Fruit fly (Drosophila melanogaster) whole organism, embryonic: ENCODE data around the gene CG15412.

Source experiments
- CG10654 ChIP-seq: fragments of 200-800 bp; sonication (Bioruptor generic); optimal IDR thresholded peaks from 2 replicates; lab custom pipeline; 2016; ENCODE audit warnings: missing biosample characterization, missing genetic modification characterization
- CG11560 ChIP-seq: fragments of 200-800 bp; sonication (Bioruptor generic); IDR thresholded peaks from 3 replicates; pipeline ENCODE4 v1.3.6; 2022; ENCODE audit warnings: missing biosample characterization, missing genetic modification characterization
- CG1233 ChIP-seq: fragments of 200-800 bp; sonication (Bioruptor generic); optimal IDR thresholded peaks from 4 replicates; lab custom pipeline; 2018; ENCODE audit warnings: missing biosample characterization, mild to moderate bottlenecking, missing genetic modification characterization
- CG12769 ChIP-seq: fragments of 200-800 bp; sonication (Bioruptor generic); optimal IDR thresholded peaks from 2 replicates; lab custom pipeline; 2019; ENCODE audit warnings: missing biosample characterization, mild to moderate bottlenecking, missing genetic modification characterization, moderate library complexity
- CG15601 ChIP-seq: fragments of 200-800 bp; sonication (Bioruptor generic); optimal IDR thresholded peaks from 3 replicates; lab custom pipeline; 2019; ENCODE audit warnings: missing biosample characterization, mild to moderate bottlenecking, missing genetic modification characterization, moderate library complexity
- CG17328 ChIP-seq: fragments of 200-800 bp; sonication (Bioruptor generic); IDR thresholded peaks from 2 replicates; pipeline ENCODE4 v1.3.6; 2022; ENCODE audit warnings: missing biosample characterization, missing genetic modification characterization
- CG17361 ChIP-seq: fragments of 200-800 bp; sonication (Bioruptor generic); IDR thresholded peaks from 3 replicates; pipeline ENCODE4 v1.3.6; 2022; ENCODE audit warnings: missing biosample characterization, missing genetic modification characterization
- CG31365 ChIP-seq: fragments of 200-800 bp; sonication (Bioruptor generic); optimal IDR thresholded peaks from 2 replicates; lab custom pipeline; 2018; ENCODE audit warnings: missing biosample characterization, mild to moderate bottlenecking, missing genetic modification characterization
- CG34422 ChIP-seq: fragments of 200-800 bp; sonication (Bioruptor generic); IDR thresholded peaks from 3 replicates; pipeline ENCODE4 v1.3.6; 2022; ENCODE audit warnings: missing biosample characterization, missing genetic modification characterization
- CG3838 ChIP-seq: fragments of 200-800 bp; sonication (Bioruptor generic); optimal IDR thresholded peaks from 3 replicates; lab custom pipeline; 2016; ENCODE audit warnings: missing biosample characterization, missing genetic modification characterization
- CG43689 ChIP-seq: fragments of 200-800 bp; sonication (Bioruptor generic); IDR thresholded peaks from 2 replicates; pipeline ENCODE4 v1.3.6; 2022; ENCODE audit warnings: missing biosample characterization, missing genetic modification characterization
- CG4820 ChIP-seq: fragments of 200-800 bp; sonication (Bioruptor generic); optimal IDR thresholded peaks from 3 replicates; lab custom pipeline; 2016; ENCODE audit warnings: missing biosample characterization, missing genetic modification characterization
- CG5245 ChIP-seq: fragments of 200-800 bp; sonication (Bioruptor generic); optimal IDR thresholded peaks from 3 replicates; lab custom pipeline; 2016; ENCODE audit warnings: missing biosample characterization, missing genetic modification characterization
- CG6254 ChIP-seq: fragments of 200-800 bp; sonication (Bioruptor generic); optimal IDR thresholded peaks from 3 replicates; lab custom pipeline; 2017; ENCODE audit warnings: mild to moderate bottlenecking, missing biosample characterization, missing genetic modification reagents, missing genetic modification characterization
- CG7271 ChIP-seq: fragments of 200-800 bp; sonication (Bioruptor generic); optimal IDR thresholded peaks from 2 replicates; lab custom pipeline; 2018; ENCODE audit warnings: missing biosample characterization, mild to moderate bottlenecking, missing genetic modification characterization, moderate library complexity
- CG7745 ChIP-seq: fragments of 200-800 bp; sonication (Bioruptor generic); optimal IDR thresholded peaks from 2 replicates; lab custom pipeline; 2018; ENCODE audit warnings: missing biosample characterization, mild to moderate bottlenecking, missing genetic modification characterization, moderate library complexity
- CG9797 ChIP-seq: fragments of 200-800 bp; sonication (Bioruptor generic); optimal IDR thresholded peaks from 3 replicates; lab custom pipeline; 2018; ENCODE audit warnings: missing biosample characterization, mild to moderate bottlenecking, missing genetic modification characterization
- CG9817 ChIP-seq: fragments of 200-800 bp; sonication (Bioruptor generic); optimal IDR thresholded peaks from 2 replicates; lab custom pipeline; 2018; ENCODE audit warnings: missing biosample characterization, mild to moderate bottlenecking, missing genetic modification characterization, moderate library complexity
- CkIIα-i1 ChIP-seq: fragments of 200-800 bp; sonication (Bioruptor generic); IDR thresholded peaks from 2 replicates; pipeline ENCODE4 v1.3.6; 2022; ENCODE audit warnings: missing biosample characterization, missing genetic modification characterization
- HLH54F ChIP-seq: fragments of 200-800 bp; sonication (Bioruptor generic); optimal IDR thresholded peaks from 3 replicates; lab custom pipeline; 2016; ENCODE audit warnings: missing biosample characterization, missing genetic modification characterization
- Kr ChIP-seq: fragments of 200-800 bp; sonication (Bioruptor generic); optimal IDR thresholded peaks from 2 replicates; lab custom pipeline; 2017; ENCODE audit warnings: missing biosample characterization, mild to moderate bottlenecking, missing genetic modification characterization
- Lhr ChIP-seq: fragments of 200-800 bp; sonication (Bioruptor generic); optimal IDR thresholded peaks from 3 replicates; lab custom pipeline; 2017; ENCODE audit warnings: mild to moderate bottlenecking, missing biosample characterization, missing genetic modification reagents, missing genetic modification characterization
- Lim3 ChIP-seq: fragments of 200-800 bp; sonication (Bioruptor generic); IDR thresholded peaks from 2 replicates; pipeline ENCODE4 v1.3.6; 2022; ENCODE audit warnings: missing biosample characterization, missing genetic modification characterization
- Med ChIP-seq: fragments of 200-800 bp; sonication (Bioruptor generic); peaks from one replicate; lab custom pipeline; 2016; ENCODE audit warnings: missing biosample characterization, missing genetic modification characterization, mild to moderate bottlenecking, inconsistent platforms, moderate library complexity
- NK7.1 ChIP-seq: fragments of 200-800 bp; sonication (Bioruptor generic); optimal IDR thresholded peaks from 3 replicates; lab custom pipeline; 2016; ENCODE audit warnings: missing biosample characterization, missing genetic modification characterization
- Nf-YC ChIP-seq: fragments of 200-800 bp; optimal IDR thresholded peaks from 3 replicates; lab custom pipeline; 2019; ENCODE audit warnings: missing biosample characterization, mild to moderate bottlenecking, missing genetic modification characterization, moderate library complexity
- Opbp ChIP-seq: fragments of 200-800 bp; sonication (Bioruptor generic); IDR thresholded peaks from 3 replicates; pipeline ENCODE4 v1.3.6; 2022; ENCODE audit warnings: missing biosample characterization, missing genetic modification characterization; ENCODE audit not compliant: partially characterized antibody
- PHDP ChIP-seq: fragments of 200-800 bp; sonication (Bioruptor generic); optimal IDR thresholded peaks from 3 replicates; lab custom pipeline; 2018; ENCODE audit warnings: missing biosample characterization, mild to moderate bottlenecking, missing genetic modification characterization, moderate library complexity
- Ptx1 ChIP-seq: fragments of 200-800 bp; sonication (Bioruptor generic); IDR thresholded peaks from 2 replicates; pipeline ENCODE4 v1.3.6; 2022; ENCODE audit warnings: missing biosample characterization, missing genetic modification characterization
- Six4 ChIP-seq: fragments of 200-800 bp; sonication (Bioruptor generic); optimal IDR thresholded peaks from 2 replicates; lab custom pipeline; 2016; ENCODE audit warnings: missing biosample characterization, missing genetic modification characterization
- Stat92E ChIP-seq, 3 experiments: fragments of >200 bp in 2 of 3; fragments of 200-800 bp in 1 of 3; sonication (Bioruptor generic) in 1 of 3; optimal IDR thresholded peaks; 2 replicates each; lab custom pipeline; 2017 to 2019; ENCODE audit warnings: missing biosample characterization in 3 of 3, missing genetic modification characterization in 3 of 3, mild to moderate bottlenecking in 1 of 3, moderate library complexity in 1 of 3
- Usf ChIP-seq: fragments of 200-800 bp; sonication (Bioruptor generic); optimal IDR thresholded peaks from 2 replicates; lab custom pipeline; 2017; ENCODE audit warnings: missing genotype, missing biosample characterization, missing genetic modification characterization
- ara ChIP-seq: fragments of 200-800 bp; sonication (Bioruptor generic); IDR thresholded peaks from 2 replicates; pipeline ENCODE4 v1.3.6; 2022; ENCODE audit warnings: missing biosample characterization, missing genetic modification characterization
- ash1 ChIP-seq: fragments of 200-800 bp; sonication (Bioruptor generic); optimal IDR thresholded peaks from 2 replicates; lab custom pipeline; 2018; ENCODE audit warnings: missing biosample characterization, mild to moderate bottlenecking, missing genetic modification characterization
- az2 ChIP-seq: fragments of 200-800 bp; sonication (Bioruptor generic); optimal IDR thresholded peaks from 3 replicates; lab custom pipeline; 2016; ENCODE audit warnings: missing biosample characterization, missing genetic modification characterization
- chm ChIP-seq: fragments of 200-800 bp; sonication (Bioruptor generic); IDR thresholded peaks from 2 replicates; pipeline ENCODE4 v1.3.6; 2022; ENCODE audit warnings: missing biosample characterization, missing genetic modification characterization
- emc ChIP-seq: fragments of 200-800 bp; sonication (Bioruptor generic); optimal IDR thresholded peaks from 2 replicates; lab custom pipeline; 2016; ENCODE audit warnings: missing biosample characterization, missing genetic modification characterization
- grau ChIP-seq: fragments of 200-800 bp; optimal IDR thresholded peaks from 3 replicates; lab custom pipeline; 2019; ENCODE audit warnings: missing biosample characterization, mild to moderate bottlenecking, missing genetic modification characterization, moderate library complexity
- grn ChIP-seq: fragments of 200-800 bp; sonication (Bioruptor generic); optimal IDR thresholded peaks from 3 replicates; lab custom pipeline; 2017; ENCODE audit warnings: missing biosample characterization, missing genetic modification characterization
- jumu ChIP-seq: fragments of 200-800 bp; sonication (Bioruptor generic); optimal IDR thresholded peaks from 3 replicates; lab custom pipeline; 2016; ENCODE audit warnings: missing biosample characterization, missing genetic modification characterization
- kni ChIP-seq: fragments of 200-800 bp; sonication (Bioruptor generic); optimal IDR thresholded peaks from 3 replicates; lab custom pipeline; 2017; ENCODE audit warnings: mild to moderate bottlenecking, missing biosample characterization, missing genetic modification reagents, missing genetic modification characterization
- knrl ChIP-seq: fragments of 200-800 bp; sonication (Bioruptor generic); IDR thresholded peaks from 3 replicates; pipeline ENCODE4 v1.3.6; 2022; ENCODE audit warnings: missing biosample characterization, missing genetic modification characterization; ENCODE audit not compliant: partially characterized antibody
- lmd ChIP-seq: fragments of 200-800 bp; sonication (Bioruptor generic); IDR thresholded peaks from 2 replicates; pipeline ENCODE4 v1.3.6; 2022; ENCODE audit warnings: missing biosample characterization, missing genetic modification characterization
- mirr ChIP-seq: fragments of 200-800 bp; sonication (Bioruptor generic); optimal IDR thresholded peaks from 3 replicates; lab custom pipeline; 2018; ENCODE audit warnings: missing biosample characterization, mild to moderate bottlenecking, missing genetic modification characterization
- repo ChIP-seq: fragments of 200-800 bp; sonication (Bioruptor generic); optimal IDR thresholded peaks from 2 replicates; lab custom pipeline; 2016; ENCODE audit warnings: missing biosample characterization, missing genetic modification characterization
- scrt ChIP-seq: fragments of 200-800 bp; sonication (Bioruptor generic); optimal IDR thresholded peaks from 2 replicates; lab custom pipeline; 2018; ENCODE audit warnings: missing biosample characterization, mild to moderate bottlenecking, missing genetic modification characterization, moderate library complexity
- sisA ChIP-seq: fragments of 200-800 bp; sonication (Bioruptor generic); IDR thresholded peaks from 2 replicates; pipeline ENCODE4 v1.3.6; 2022; ENCODE audit warnings: missing biosample characterization, missing genetic modification characterization
- stwl ChIP-seq: fragments of 200-800 bp; sonication (Bioruptor generic); optimal IDR thresholded peaks from 3 replicates; lab custom pipeline; 2018; ENCODE audit warnings: missing biosample characterization, mild to moderate bottlenecking, missing genetic modification characterization, moderate library complexity
- sug ChIP-seq: fragments of 200-800 bp; optimal IDR thresholded peaks from 2 replicates; lab custom pipeline; 2019; ENCODE audit warnings: missing biosample characterization, mild to moderate bottlenecking, missing genetic modification characterization, moderate library complexity
- toy ChIP-seq: fragments of 200-800 bp; sonication (Bioruptor generic); IDR thresholded peaks from 2 replicates; pipeline ENCODE4 v1.3.6; 2022; ENCODE audit warnings: missing biosample characterization, missing genetic modification characterization
- trh ChIP-seq: fragments of 200-800 bp; sonication (Bioruptor generic); optimal IDR thresholded peaks from 2 replicates; lab custom pipeline; 2016; ENCODE audit warnings: missing biosample characterization, missing genetic modification characterization

The CG15412 gene

dm6 chr2L:3348146-3348747 lies 27.3 kb downstream of the CG15412 start (continued):
- TF ChIP-seq CG1233 (peak; percentile 75), CG9797 (no peak), knrl (GFP tag; lab: Robert Waterston, UW) (peak; percentile 49; the same call in 1 of the 3 replicates), CG15601 (tag; lab: Kevin White, UChicago) (peak; percentile 67), grau (peak; percentile 64), mirr (GFP tag; lab: Kevin White, UChicago) (no peak), CG10654 (peak; percentile 70), Kr (no peak), CG31365 (peak; percentile 28), scrt (peak; percentile 53), sisA (GFP tag; lab: Robert Waterston, UW) (peak; percentile 93), PHDP (peak; percentile 82), lmd (peak; percentile 81), Med (GFP tag; lab: Kevin White, UChicago) (peak; percentile 94), CG34422 (GFP tag; lab: Robert Waterston, UW) (peak; percentile 92), Lhr (GFP tag; lab: Kevin White, UChicago) (peak; percentile 53), ara (peak; percentile 94), CG6254 (peak; percentile 79), stwl (tag; lab: Kevin White, UChicago) (peak; percentile 11), CG3838 (GFP tag; lab: Kevin White, UChicago) (no peak), kni (GFP tag; lab: Kevin White, UChicago) (no peak), HLH54F (GFP tag; lab: Kevin White, UChicago) (peak; percentile 18), CG17361 (GFP tag; lab: Robert Waterston, UW) (peak; percentile 83), CG12769 (tag; lab: Kevin White, UChicago) (peak; percentile 57), sug (tag; lab: Kevin White, UChicago) (no peak), Nf-YC (no peak), toy (GFP tag; lab: Robert Waterston, UW) (no peak), Ptx1 (GFP tag; lab: Robert Waterston, UW) (peak; percentile 88), Stat92E (GFP tag; optimal IDR thresholded peaks at IDR 0.05; lab: Kevin White, UChicago) (no peak), Lim3 (GFP tag; lab: Robert Waterston, UW) (peak; percentile 71), Six4 (peak; percentile 69), chm (GFP tag; lab: Robert Waterston, UW) (peak; percentile 87), jumu (GFP tag; lab: Kevin White, UChicago) (peak; percentile 53), CG5245 (GFP tag; lab: Kevin White, UChicago) (peak; percentile 48), NK7.1 (GFP tag; lab: Kevin White, UChicago) (no peak), emc (GFP tag; lab: Kevin White, UChicago) (no peak), ash1 (GFP tag; lab: Kevin White, UChicago) (no peak), CG9817 (tag; lab: Kevin White, UChicago) (peak; percentile 24), CG43689 (GFP tag; lab: Robert Waterston, UW) (peak; percentile 75), CG7745 (tag; lab: Kevin White, UChicago) (no peak), trh (GFP tag; lab: Kevin White, UChicago) (no peak), Usf (GFP tag; lab: Kevin White, UChicago) (no peak), CG17328 (peak; percentile 92), grn (GFP tag; lab: Kevin White, UChicago) (no peak), Opbp (GFP tag; lab: Robert Waterston, UW) (no peak), CkIIα-i1 (GFP tag; lab: Robert Waterston, UW) (no peak), CG11560 (tag; lab: Robert Waterston, UW) (no peak), az2 (GFP tag; lab: Kevin White, UChicago) (peak; percentile 80), repo (GFP tag; lab: Kevin White, UChicago) (peak; percentile 57), CG7271 (peak; percentile 2), CG4820 (GFP tag; lab: Kevin White, UChicago) (peak; percentile 67)
